Worm (Caenorhabditis elegans) whole organism, midembryonic: ENCODE data around the gene F56C9.10.

Source experiments
- T22C8.4 ChIP-seq: fragments of 200-800 bp; sonication (Bioruptor generic); IDR thresholded peaks from 2 replicates; pipeline ENCODE4 v1.3.6; 2022; ENCODE audit warnings: missing genetic modification characterization, missing compliant biosample characterization
- cog-1 ChIP-seq: sonication (generic microtip); optimal IDR thresholded peaks from 2 replicates; lab custom pipeline; 2016; ENCODE audit warnings: missing genetic modification characterization, missing compliant biosample characterization
- flt-1 ChIP-seq: fragments of 200-800 bp; sonication (Bioruptor generic); IDR thresholded peaks from 2 replicates; pipeline ENCODE4 v1.3.6; 2022; ENCODE audit warnings: missing genetic modification characterization, missing compliant biosample characterization
- klf-2 ChIP-seq: fragments of 200-800 bp; sonication (Bioruptor generic); conservative IDR thresholded peaks from 2 replicates; pipeline ENCODE4 v1.3.6; 2022; ENCODE audit warnings: missing genetic modification reagents, missing genetic modification characterization, missing compliant biosample characterization
- med-1 ChIP-seq: sonication (generic microtip); optimal IDR thresholded peaks from 2 replicates; lab custom pipeline; 2017; ENCODE audit warnings: missing genetic modification characterization, mild to moderate bottlenecking, missing compliant biosample characterization, antibody characterized with exemption, missing genetic modification reagents; ENCODE audit not compliant: insufficient read depth
- ref-1 ChIP-seq: fragments of 200-800 bp; sonication (Bioruptor generic); conservative IDR thresholded peaks from 2 replicates; pipeline ENCODE4 v1.3.6; 2022; ENCODE audit warnings: missing genetic modification reagents, missing genetic modification characterization, missing compliant biosample characterization
- tab-1 ChIP-seq: fragments of 200-800 bp; sonication (Bioruptor generic); IDR thresholded peaks from 2 replicates; pipeline ENCODE4 v1.3.6; 2022; ENCODE audit warnings: missing genetic modification characterization, missing compliant biosample characterization
- ztf-23 ChIP-seq: fragments of 200-800 bp; sonication (Bioruptor generic); IDR thresholded peaks from 2 replicates; pipeline ENCODE4 v1.3.6; 2022; ENCODE audit warnings: missing genetic modification reagents, missing genetic modification characterization, missing compliant biosample characterization
- ztf-29 ChIP-seq: fragments of 200-800 bp; sonication (Bioruptor generic); IDR thresholded peaks from 2 replicates; pipeline ENCODE4 v1.3.6; 2022; ENCODE audit warnings: missing genetic modification reagents, missing genetic modification characterization, missing compliant biosample characterization

The F56C9.10 gene

ce11 chrIII:7304961-7305648, 30.0 kb downstream of the F56C9.10 start:
- TF ChIP-seq ztf-23 (no peak), ref-1 (GFP tag; lab: Robert Waterston, UW) (no peak), ztf-29 (GFP tag; lab: Robert Waterston, UW) (no peak), klf-2 (GFP tag; lab: Robert Waterston, UW) (no peak), med-1 (GFP tag; lab: Kevin White, UChicago) (no peak), tab-1 (GFP tag; lab: Robert Waterston, UW) (no peak), flt-1 (GFP tag; lab: Robert Waterston, UW) (no peak), cog-1 (tag; lab: Kevin White, UChicago) (no peak), T22C8.4 (GFP tag; lab: Robert Waterston, UW) (no peak)

ce11 chrIII:7301668-7302067, 33.4 kb downstream of the F56C9.10 start:
- TF ChIP-seq ztf-29 (GFP tag; lab: Robert Waterston, UW) (no peak), T22C8.4 (GFP tag; lab: Robert Waterston, UW) (no peak), klf-2 (GFP tag; lab: Robert Waterston, UW) (no peak), med-1 (GFP tag; lab: Kevin White, UChicago) (no peak), flt-1 (GFP tag; lab: Robert Waterston, UW) (no peak), tab-1 (GFP tag; lab: Robert Waterston, UW) (no peak), cog-1 (tag; lab: Kevin White, UChicago) (no peak), ztf-23 (no peak), ref-1 (GFP tag; lab: Robert Waterston, UW) (no peak)

ce11 chrIII:7300763-7301162, 34.4 kb downstream of the F56C9.10 start:
- TF ChIP-seq tab-1 (GFP tag; lab: Robert Waterston, UW): no peak
- TF ChIP-seq ztf-23: no peak
- TF ChIP-seq med-1 (GFP tag; lab: Kevin White, UChicago): no peak
- no peak for TF ChIP-seq T22C8.4 (GFP tag; lab: Robert Waterston, UW)
- no peak for TF ChIP-seq ztf-29 (GFP tag; lab: Robert Waterston, UW)
- no peak for TF ChIP-seq ref-1 (GFP tag; lab: Robert Waterston, UW)
- no peak for TF ChIP-seq klf-2 (GFP tag; lab: Robert Waterston, UW)
- TF ChIP-seq cog-1 (tag; lab: Kevin White, UChicago): no peak
- TF ChIP-seq flt-1 (GFP tag; lab: Robert Waterston, UW): no peak

- TF ChIP-seq ztf-29 (GFP tag; lab: Robert Waterston, UW) (no peak), ztf-23 (no peak), T22C8.4 (GFP tag; lab: Robert Waterston, UW) (no peak), klf-2 (GFP tag; lab: Robert Waterston, UW) (no peak), cog-1 (tag; lab: Kevin White, UChicago) (no peak), med-1 (GFP tag; lab: Kevin White, UChicago) (no peak), flt-1 (GFP tag; lab: Robert Waterston, UW) (no peak), tab-1 (GFP tag; lab: Robert Waterston, UW) (no peak), ref-1 (GFP tag; lab: Robert Waterston, UW) (no peak)
Observed at ce11 chrIII:7300169-7300568, 34.9 kb downstream of the F56C9.10 start.

- TF ChIP-seq med-1 (GFP tag; lab: Kevin White, UChicago) (no peak), ztf-29 (GFP tag; lab: Robert Waterston, UW) (no peak), flt-1 (GFP tag; lab: Robert Waterston, UW) (no peak), tab-1 (GFP tag; lab: Robert Waterston, UW) (no peak), ref-1 (GFP tag; lab: Robert Waterston, UW) (no peak), klf-2 (GFP tag; lab: Robert Waterston, UW) (no peak), ztf-23 (no peak), cog-1 (tag; lab: Kevin White, UChicago) (no peak), T22C8.4 (GFP tag; lab: Robert Waterston, UW) (no peak)
Observed at ce11 chrIII:7299466-7299865, 35.6 kb downstream of the F56C9.10 start, which contains the start of the genes B0361.14 and B0361.9. TSS of gene B0361.14 (minus strand) at chrIII:7299531. TSS of gene B0361.9 (minus strand) at chrIII:7299631.

- TF ChIP-seq med-1 (GFP tag; lab: Kevin White, UChicago): no peak
- TF ChIP-seq ref-1 (GFP tag; lab: Robert Waterston, UW): no peak
- no peak for TF ChIP-seq cog-1 (tag; lab: Kevin White, UChicago)
- TF ChIP-seq tab-1 (GFP tag; lab: Robert Waterston, UW): no peak
- TF ChIP-seq flt-1 (GFP tag; lab: Robert Waterston, UW): no peak
- no peak for TF ChIP-seq T22C8.4 (GFP tag; lab: Robert Waterston, UW)
- TF ChIP-seq klf-2 (GFP tag; lab: Robert Waterston, UW): no peak
- no peak for TF ChIP-seq ztf-29 (GFP tag; lab: Robert Waterston, UW)
- no peak for TF ChIP-seq ztf-23
Observed at ce11 chrIII:7298045-7298444, 37.1 kb downstream of the F56C9.10 start.

ce11 chrIII:7297045-7297680, 38.0 kb downstream of the F56C9.10 start:
- TF ChIP-seq klf-2 (GFP tag; lab: Robert Waterston, UW): no peak
- TF ChIP-seq cog-1 (tag; lab: Kevin White, UChicago): no peak
- no peak for TF ChIP-seq tab-1 (GFP tag; lab: Robert Waterston, UW)
- TF ChIP-seq ztf-23: no peak
- TF ChIP-seq flt-1 (GFP tag; lab: Robert Waterston, UW): no peak
- TF ChIP-seq T22C8.4 (GFP tag; lab: Robert Waterston, UW): no peak

- TF ChIP-seq ztf-23 (no peak), ref-1 (GFP tag; lab: Robert Waterston, UW) (no peak), T22C8.4 (GFP tag; lab: Robert Waterston, UW) (no peak), cog-1 (tag; lab: Kevin White, UChicago) (no peak), tab-1 (GFP tag; lab: Robert Waterston, UW) (no peak), flt-1 (GFP tag; lab: Robert Waterston, UW) (no peak), klf-2 (GFP tag; lab: Robert Waterston, UW) (no peak), ztf-29 (GFP tag; lab: Robert Waterston, UW) (no peak), med-1 (GFP tag; lab: Kevin White, UChicago) (no peak)
Observed at ce11 chrIII:7296092-7296668, 38.9 kb downstream of the F56C9.10 start.
